Fruit fly (Drosophila melanogaster) whole organism, embryonic: Measurements from ENCODE around the gene CG34427.

Source experiments
- Antp ChIP-seq: fragments of 200-800 bp; sonication (Bioruptor generic); optimal IDR thresholded peaks from 3 replicates; lab custom pipeline; 2016; ENCODE audit warnings: missing biosample characterization, missing genetic modification characterization
- Atf6 ChIP-seq: fragments of 200-800 bp; sonication (Bioruptor generic); IDR thresholded peaks from 2 replicates; pipeline ENCODE4 v1.3.6; 2022; ENCODE audit warnings: missing biosample characterization, missing genetic modification characterization
- CG11093 ChIP-seq: fragments of 200-800 bp; sonication (Bioruptor generic); IDR thresholded peaks from 3 replicates; pipeline ENCODE4 v1.3.6; 2022; ENCODE audit warnings: missing biosample characterization, missing genetic modification characterization
- CG12155 ChIP-seq: fragments of 200-800 bp; sonication (Bioruptor generic); optimal IDR thresholded peaks from 3 replicates; lab custom pipeline; 2016; ENCODE audit warnings: missing biosample characterization, missing genetic modification characterization
- CG12942 ChIP-seq: fragments of 200-800 bp; sonication (Bioruptor generic); optimal IDR thresholded peaks from 3 replicates; lab custom pipeline; 2016; ENCODE audit warnings: missing biosample characterization, missing genetic modification characterization
- CG13424 ChIP-seq: fragments of 200-800 bp; sonication (Bioruptor generic); optimal IDR thresholded peaks from 2 replicates; lab custom pipeline; 2019; ENCODE audit warnings: missing biosample characterization, mild to moderate bottlenecking, missing genetic modification characterization, moderate library complexity
- CG13894 ChIP-seq: fragments of 200-800 bp; sonication (Bioruptor generic); optimal IDR thresholded peaks from 3 replicates; lab custom pipeline; 2018; ENCODE audit warnings: missing biosample characterization, mild to moderate bottlenecking, missing genetic modification characterization, moderate library complexity
- CG17359 ChIP-seq: fragments of 200-800 bp; sonication (Bioruptor generic); optimal IDR thresholded peaks from 3 replicates; lab custom pipeline; 2018; ENCODE audit warnings: missing biosample characterization, mild to moderate bottlenecking, missing genetic modification characterization, moderate library complexity
- CG18476 ChIP-seq: fragments of 200-800 bp; sonication (Bioruptor generic); optimal IDR thresholded peaks from 2 replicates; lab custom pipeline; 2016; ENCODE audit warnings: missing biosample characterization, mild to moderate bottlenecking, missing genetic modification characterization
- CG30020 ChIP-seq: fragments of 200-800 bp; optimal IDR thresholded peaks from 2 replicates; lab custom pipeline; 2019; ENCODE audit warnings: missing biosample characterization, mild to moderate bottlenecking, missing genetic modification characterization, moderate library complexity
- CG4820 ChIP-seq: fragments of 200-800 bp; sonication (Bioruptor generic); optimal IDR thresholded peaks from 3 replicates; lab custom pipeline; 2016; ENCODE audit warnings: missing biosample characterization, missing genetic modification characterization
- CG6175 ChIP-seq: fragments of 200-800 bp; sonication (Bioruptor generic); IDR thresholded peaks from 3 replicates; pipeline ENCODE4 v1.3.6; 2022; ENCODE audit warnings: missing biosample characterization, missing genetic modification characterization
- CG6272 ChIP-seq: fragments of 200-800 bp; sonication (Bioruptor generic); IDR thresholded peaks from 2 replicates; pipeline ENCODE4 v1.3.6; 2022; ENCODE audit warnings: missing biosample characterization, missing genetic modification characterization
- CG6813 ChIP-seq: fragments of 200-800 bp; sonication (Bioruptor generic); optimal IDR thresholded peaks from 2 replicates; lab custom pipeline; 2017; ENCODE audit warnings: missing biosample characterization, missing genetic modification characterization, mild to moderate bottlenecking, moderate library complexity, missing genetic modification reagents
- CG7839 ChIP-seq: fragments of 200-800 bp; sonication (Bioruptor generic); optimal IDR thresholded peaks from 3 replicates; lab custom pipeline; 2018; ENCODE audit warnings: missing biosample characterization, mild to moderate bottlenecking, missing genetic modification characterization, moderate library complexity
- D ChIP-seq, 2 experiments: fragments of 200-800 bp in 1 of 2; fragments of >200 bp in 1 of 2; sonication (Bioruptor generic) in 1 of 2; optimal IDR thresholded peaks; 2 replicates in 1 of 2; 3 replicates in 1 of 2; lab custom pipeline; 2017; ENCODE audit warnings: mild to moderate bottlenecking in 1 of 2, missing biosample characterization in 1 of 2, missing genetic modification characterization in 1 of 2, missing genetic modification reagents in 1 of 2
- ERR ChIP-seq: fragments of 200-800 bp; sonication (Bioruptor generic); optimal IDR thresholded peaks from 2 replicates; lab custom pipeline; 2016; ENCODE audit warnings: missing biosample characterization, missing genetic modification characterization
- Ets65A ChIP-seq: fragments of 200-800 bp; sonication (Bioruptor generic); peaks from one replicate; lab custom pipeline; 2016; ENCODE audit warnings: missing biosample characterization, missing genetic modification characterization
- Ets97D ChIP-seq: fragments of 200-800 bp; sonication (Bioruptor generic); optimal IDR thresholded peaks from 3 replicates; lab custom pipeline; 2016; ENCODE audit warnings: missing biosample characterization, missing genetic modification characterization
- HmgZ ChIP-seq: fragments of 200-800 bp; sonication (Bioruptor generic); optimal IDR thresholded peaks from 2 replicates; lab custom pipeline; 2018; ENCODE audit warnings: missing biosample characterization, mild to moderate bottlenecking, missing genetic modification characterization
- Hmr ChIP-seq: fragments of 200-800 bp; sonication (Bioruptor generic); optimal IDR thresholded peaks from 3 replicates; lab custom pipeline; 2017; ENCODE audit warnings: mild to moderate bottlenecking, missing biosample characterization, missing genetic modification reagents, missing genetic modification characterization
- Mad ChIP-seq: fragments of 200-800 bp; sonication (Bioruptor generic); optimal IDR thresholded peaks from 2 replicates; lab custom pipeline; 2016; ENCODE audit warnings: missing biosample characterization, missing genetic modification characterization
- NC2β ChIP-seq: fragments of 200-800 bp; sonication (Bioruptor generic); optimal IDR thresholded peaks from 2 replicates; lab custom pipeline; 2016; ENCODE audit warnings: missing biosample characterization, missing genetic modification characterization
- Nf-YA ChIP-seq: fragments of 200-800 bp; sonication (Bioruptor generic); IDR thresholded peaks from 2 replicates; pipeline ENCODE4 v1.3.6; 2022; ENCODE audit warnings: missing biosample characterization, missing genetic modification characterization
- Poxn ChIP-seq: fragments of 200-800 bp; sonication (Bioruptor generic); IDR thresholded peaks from 2 replicates; pipeline ENCODE4 v1.3.6; 2022; ENCODE audit warnings: missing biosample characterization, missing genetic modification characterization
- TFAM ChIP-seq: fragments of 200-800 bp; sonication (Bioruptor generic); optimal IDR thresholded peaks from 2 replicates; lab custom pipeline; 2017; ENCODE audit warnings: missing biosample characterization, missing genetic modification characterization, inconsistent platforms
- Usf ChIP-seq: fragments of 200-800 bp; sonication (Bioruptor generic); optimal IDR thresholded peaks from 2 replicates; lab custom pipeline; 2017; ENCODE audit warnings: missing genotype, missing biosample characterization, missing genetic modification characterization
- bbx ChIP-seq: fragments of 200-800 bp; sonication (Bioruptor generic); IDR thresholded peaks from 2 replicates; pipeline ENCODE4 v1.3.6; 2022; ENCODE audit warnings: missing biosample characterization, missing genetic modification characterization; ENCODE audit not compliant: partially characterized antibody
- chn ChIP-seq: fragments of 200-800 bp; sonication (Bioruptor generic); optimal IDR thresholded peaks from 2 replicates; lab custom pipeline; 2016; ENCODE audit warnings: missing biosample characterization, missing genetic modification characterization
- dan ChIP-seq: fragments of 200-800 bp; sonication (Bioruptor generic); IDR thresholded peaks from 2 replicates; pipeline ENCODE4 v1.3.6; 2022; ENCODE audit warnings: missing biosample characterization, missing genetic modification characterization
- dm ChIP-seq: fragments of 200-800 bp; sonication (Bioruptor generic); optimal IDR thresholded peaks from 3 replicates; lab custom pipeline; 2016; ENCODE audit warnings: missing biosample characterization, missing genetic modification characterization
- en ChIP-seq: fragments of 200-800 bp; sonication (Bioruptor generic); optimal IDR thresholded peaks from 2 replicates; lab custom pipeline; 2016; ENCODE audit warnings: missing biosample characterization, missing genetic modification characterization
- eve ChIP-seq, 2 experiments: fragments of >200 bp; optimal IDR thresholded peaks; 2 replicates each; lab custom pipeline; 2017; ENCODE audit warnings: missing biosample characterization in 2 of 2, missing genetic modification characterization in 2 of 2
- ftz-f1 ChIP-seq: fragments of 200-800 bp; sonication (Bioruptor generic); optimal IDR thresholded peaks from 2 replicates; lab custom pipeline; 2016; ENCODE audit warnings: missing biosample characterization, missing genetic modification characterization
- klu ChIP-seq: fragments of 200-800 bp; sonication (Bioruptor generic); IDR thresholded peaks from 2 replicates; pipeline ENCODE4 v1.3.6; 2022; ENCODE audit warnings: missing biosample characterization, missing genetic modification characterization
- otp ChIP-seq: fragments of 200-800 bp; sonication (Bioruptor generic); IDR thresholded peaks from 3 replicates; pipeline ENCODE4, ENCODE4 v1.3.6; 2022; ENCODE audit warnings: missing biosample characterization, missing genetic modification characterization
- pfk ChIP-seq: fragments of 200-800 bp; sonication (Bioruptor generic); optimal IDR thresholded peaks from 2 replicates; lab custom pipeline; 2018; ENCODE audit warnings: missing biosample characterization, mild to moderate bottlenecking, missing genetic modification characterization, moderate library complexity
- pnt ChIP-seq: fragments of 200-800 bp; sonication (Bioruptor generic); optimal IDR thresholded peaks from 3 replicates; lab custom pipeline; 2016; ENCODE audit warnings: missing biosample characterization, missing genetic modification characterization
- ro ChIP-seq: fragments of 200-800 bp; sonication (Bioruptor generic); IDR thresholded peaks from 2 replicates; pipeline ENCODE4 v1.3.6; 2022; ENCODE audit warnings: missing biosample characterization, missing genetic modification characterization
- row ChIP-seq: fragments of 200-800 bp; sonication (Bioruptor generic); IDR thresholded peaks from 3 replicates; pipeline ENCODE4 v1.3.6; 2022; ENCODE audit warnings: missing biosample characterization, missing genetic modification characterization
- sc ChIP-seq, 3 experiments: fragments of >200 bp in 2 of 3; fragments of 200-800 bp in 1 of 3; sonication (Bioruptor generic) in 1 of 3; optimal IDR thresholded peaks; 2 replicates in 2 of 3; 3 replicates in 1 of 3; lab custom pipeline; 2017; ENCODE audit warnings: mild to moderate bottlenecking in 1 of 3, missing biosample characterization in 1 of 3, missing genetic modification characterization in 1 of 3, missing genetic modification reagents in 1 of 3
- sens ChIP-seq: fragments of 200-800 bp; sonication (Bioruptor generic); peaks from one replicate; lab custom pipeline; 2016; ENCODE audit warnings: missing biosample characterization, missing genetic modification characterization
- slbo ChIP-seq: fragments of 200-800 bp; sonication (Bioruptor generic); IDR thresholded peaks from 2 replicates; pipeline ENCODE4 v1.3.6; 2022; ENCODE audit warnings: missing biosample characterization, missing genetic modification characterization
- tll ChIP-seq, 2 experiments: fragments of 200-800 bp in 1 of 2; fragments of >200 bp in 1 of 2; sonication (Bioruptor generic) in 1 of 2; optimal IDR thresholded peaks; 2 replicates each; lab custom pipeline; 2017 to 2019; ENCODE audit warnings: missing biosample characterization in 2 of 2, missing genetic modification characterization in 2 of 2, mild to moderate bottlenecking in 1 of 2, moderate library complexity in 1 of 2
- toy ChIP-seq: fragments of 200-800 bp; sonication (Bioruptor generic); IDR thresholded peaks from 2 replicates; pipeline ENCODE4 v1.3.6; 2022; ENCODE audit warnings: missing biosample characterization, missing genetic modification characterization
- unc-4 ChIP-seq: fragments of 200-800 bp; sonication (Bioruptor generic); IDR thresholded peaks from 2 replicates; pipeline ENCODE4 v1.3.6; 2022; ENCODE audit warnings: missing biosample characterization, missing genetic modification characterization; ENCODE audit not compliant: partially characterized antibody
- wdn ChIP-seq: fragments of 200-800 bp; sonication (Bioruptor generic); IDR thresholded peaks from 2 replicates; pipeline ENCODE4 v1.3.6; 2022; ENCODE audit warnings: missing biosample characterization, missing genetic modification characterization
- zen ChIP-seq: fragments of 200-800 bp; sonication (Bioruptor generic); optimal IDR thresholded peaks from 3 replicates; lab custom pipeline; 2018; ENCODE audit warnings: missing biosample characterization, mild to moderate bottlenecking, missing genetic modification characterization, moderate library complexity
- zf30C ChIP-seq: fragments of 200-800 bp; sonication (Bioruptor generic); optimal IDR thresholded peaks from 3 replicates; lab custom pipeline; 2018; ENCODE audit warnings: missing biosample characterization, mild to moderate bottlenecking, missing genetic modification characterization

CG34427 gene

dm6 chr3L:8827133-8827867 lies 22.7 kb downstream of the CG34427 start, which contains the start of gene dally (continued):
- no peak for TF ChIP-seq CG13424 (tag; lab: Kevin White, UChicago)
- TF ChIP-seq toy = no peak
- TF ChIP-seq NC2β (GFP tag; lab: Kevin White, UChicago) = no peak
- TF ChIP-seq CG12942 (GFP tag; lab: Kevin White, UChicago) = no peak
- TF ChIP-seq CG6175 (GFP tag; lab: Robert Waterston, UW) = peak; percentile 64; the same call in 2 of the 3 replicates
- peak; percentile 54 for TF ChIP-seq slbo (GFP tag; lab: Robert Waterston, UW)
- peak; percentile 10 for TF ChIP-seq Ets97D (GFP tag; lab: Kevin White, UChicago)
- TF ChIP-seq dm (GFP tag; lab: Kevin White, UChicago) = no peak
- no peak for TF ChIP-seq TFAM (GFP tag; lab: Kevin White, UChicago)
- TF ChIP-seq CG30020 = no peak
- TF ChIP-seq CG6272 (GFP tag; lab: Robert Waterston, UW) = no peak
- TF ChIP-seq Poxn (GFP tag; lab: Robert Waterston, UW) = no peak
- peak in 1 of 2 experiments; percentile 87 for TF ChIP-seq tll (GFP tag; optimal IDR thresholded peaks at IDR 0.05; lab: Kevin White, UChicago)
- no peak for TF ChIP-seq CG18476 (GFP tag; lab: Kevin White, UChicago)
- no peak for TF ChIP-seq sc (optimal IDR thresholded peaks at IDR 0.05; lab: Kevin White, UChicago)
- TF ChIP-seq sc (GFP tag; optimal IDR thresholded peaks at IDR 0.05; lab: Kevin White, UChicago) = no peak
- TF ChIP-seq CG12155 (GFP tag; lab: Kevin White, UChicago) = no peak
- no peak for TF ChIP-seq pnt
- peak; percentile 33 for TF ChIP-seq CG6813 (GFP tag; lab: Kevin White, UChicago)
- TF ChIP-seq Mad (GFP tag; lab: Kevin White, UChicago) = no peak
- TF ChIP-seq wdn (GFP tag; lab: Robert Waterston, UW) = 0 out of 2 replicates have a peak, but pooled peaks have one; percentile 22
- TF ChIP-seq ERR (GFP tag; lab: Kevin White, UChicago) = no peak
- TF ChIP-seq ro (GFP tag; lab: Robert Waterston, UW) = no peak
- TF ChIP-seq eve (GFP tag; optimal IDR thresholded peaks at IDR 0.05; lab: Kevin White, UChicago) = no peak
- no peak for TF ChIP-seq en (GFP tag; lab: Kevin White, UChicago)
- TF ChIP-seq CG7839 (tag; lab: Kevin White, UChicago) = peak; percentile 44
- 0 out of 2 replicates have a peak, but pooled peaks have one; percentile 32 for TF ChIP-seq Atf6 (GFP tag; lab: Robert Waterston, UW)
- TF ChIP-seq CG17359 (tag; lab: Kevin White, UChicago) = peak; percentile 36
- TF ChIP-seq klu (GFP tag; lab: Robert Waterston, UW) = no peak
- no peak for TF ChIP-seq Ets65A (GFP tag; lab: Kevin White, UChicago)
- no peak for TF ChIP-seq chn (GFP tag; lab: Kevin White, UChicago)
- no peak for TF ChIP-seq Antp (GFP tag; lab: Kevin White, UChicago)
- TF ChIP-seq CG11093 (GFP tag; lab: Robert Waterston, UW) = no peak
- 0 out of 2 replicates have a peak, but pooled peaks have one; percentile 32 for TF ChIP-seq Nf-YA (GFP tag; lab: Robert Waterston, UW)
- TF ChIP-seq HmgZ (tag; lab: Kevin White, UChicago) = peak; percentile 31
- TF ChIP-seq Hmr = peak; percentile 50
- peak; percentile 36 for TF ChIP-seq pfk (GFP tag; lab: Kevin White, UChicago)
- TF ChIP-seq ftz-f1 = peak; percentile 44
- no peak for TF ChIP-seq dan (GFP tag; lab: Robert Waterston, UW)
- TF ChIP-seq Usf (GFP tag; lab: Kevin White, UChicago) = no peak
- TF ChIP-seq CG13894 (tag; lab: Kevin White, UChicago) = peak; percentile 64
- TF ChIP-seq zen = peak; percentile 17
- peak; percentile 76 for TF ChIP-seq sens
- no peak for TF ChIP-seq D (optimal IDR thresholded peaks at IDR 0.05; lab: Kevin White, UChicago)
- no peak for TF ChIP-seq D (GFP tag; optimal IDR thresholded peaks at IDR 0.05; lab: Kevin White, UChicago)
- TF ChIP-seq row = peak; percentile 81
- TF ChIP-seq bbx (GFP tag; lab: Robert Waterston, UW) = peak; percentile 62; the same call in 1 of the 2 replicates
- no peak for TF ChIP-seq CG4820 (GFP tag; lab: Kevin White, UChicago)
- peak; percentile 42; the same call in 1 of the 2 replicates for TF ChIP-seq unc-4 (GFP tag; lab: Robert Waterston, UW)
- TF ChIP-seq zf30C (GFP tag; lab: Kevin White, UChicago) = no peak
- peak; percentile 45; the same call in 2 of the 3 replicates for TF ChIP-seq otp (GFP tag; lab: Robert Waterston, UW)
